Worm (Caenorhabditis elegans) whole organism, midembryonic: ENCODE data around the gene eas-1.

Experiments
- T22C8.4 ChIP-seq: fragments of 200-800 bp; sonication (Bioruptor generic); IDR thresholded peaks from 2 replicates; pipeline ENCODE4 v1.3.6; 2022; ENCODE audit warnings: missing genetic modification characterization, missing compliant biosample characterization
- cog-1 ChIP-seq: sonication (generic microtip); optimal IDR thresholded peaks from 2 replicates; lab custom pipeline; 2016; ENCODE audit warnings: missing genetic modification characterization, missing compliant biosample characterization
- flt-1 ChIP-seq: fragments of 200-800 bp; sonication (Bioruptor generic); IDR thresholded peaks from 2 replicates; pipeline ENCODE4 v1.3.6; 2022; ENCODE audit warnings: missing genetic modification characterization, missing compliant biosample characterization
- klf-2 ChIP-seq: fragments of 200-800 bp; sonication (Bioruptor generic); conservative IDR thresholded peaks from 2 replicates; pipeline ENCODE4 v1.3.6; 2022; ENCODE audit warnings: missing genetic modification reagents, missing genetic modification characterization, missing compliant biosample characterization
- med-1 ChIP-seq: sonication (generic microtip); optimal IDR thresholded peaks from 2 replicates; lab custom pipeline; 2017; ENCODE audit warnings: missing genetic modification characterization, mild to moderate bottlenecking, missing compliant biosample characterization, antibody characterized with exemption, missing genetic modification reagents; ENCODE audit not compliant: insufficient read depth
- ref-1 ChIP-seq: fragments of 200-800 bp; sonication (Bioruptor generic); conservative IDR thresholded peaks from 2 replicates; pipeline ENCODE4 v1.3.6; 2022; ENCODE audit warnings: missing genetic modification reagents, missing genetic modification characterization, missing compliant biosample characterization
- tab-1 ChIP-seq: fragments of 200-800 bp; sonication (Bioruptor generic); IDR thresholded peaks from 2 replicates; pipeline ENCODE4 v1.3.6; 2022; ENCODE audit warnings: missing genetic modification characterization, missing compliant biosample characterization
- ztf-23 ChIP-seq: fragments of 200-800 bp; sonication (Bioruptor generic); IDR thresholded peaks from 2 replicates; pipeline ENCODE4 v1.3.6; 2022; ENCODE audit warnings: missing genetic modification reagents, missing genetic modification characterization, missing compliant biosample characterization
- ztf-29 ChIP-seq: fragments of 200-800 bp; sonication (Bioruptor generic); IDR thresholded peaks from 2 replicates; pipeline ENCODE4 v1.3.6; 2022; ENCODE audit warnings: missing genetic modification reagents, missing genetic modification characterization, missing compliant biosample characterization

Gene eas-1

DNA sequence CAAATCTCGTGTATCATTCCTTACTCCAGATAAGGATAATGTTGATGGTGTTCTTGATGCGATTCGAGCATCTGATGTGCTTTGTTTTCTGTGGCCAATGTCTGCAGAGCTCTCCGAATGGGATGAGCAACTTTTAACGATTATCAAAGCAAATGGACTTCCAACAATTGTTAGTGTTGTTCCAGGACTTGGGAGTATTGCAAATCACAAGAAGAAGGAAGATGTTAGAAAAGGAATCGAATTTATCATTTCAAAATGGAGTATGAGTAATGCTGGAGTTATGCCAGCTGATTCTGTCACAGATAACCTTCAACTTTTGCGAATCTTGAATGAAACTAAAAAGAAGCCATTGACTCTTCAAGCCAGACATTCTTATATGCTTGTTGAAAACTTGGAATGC, 29.4 kb upstream of the eas-1 start:
- TF ChIP-seq tab-1, result no peak
- no peak for TF ChIP-seq klf-2 (GFP tag; lab: Robert Waterston, UW)
- TF ChIP-seq med-1 (GFP tag; lab: Kevin White, UChicago), result no peak
- no peak for TF ChIP-seq ztf-23 (GFP tag; lab: Robert Waterston, UW)
- no peak for TF ChIP-seq ztf-29 (GFP tag; lab: Robert Waterston, UW)
- TF ChIP-seq cog-1 (tag; lab: Kevin White, UChicago), result no peak

DNA sequence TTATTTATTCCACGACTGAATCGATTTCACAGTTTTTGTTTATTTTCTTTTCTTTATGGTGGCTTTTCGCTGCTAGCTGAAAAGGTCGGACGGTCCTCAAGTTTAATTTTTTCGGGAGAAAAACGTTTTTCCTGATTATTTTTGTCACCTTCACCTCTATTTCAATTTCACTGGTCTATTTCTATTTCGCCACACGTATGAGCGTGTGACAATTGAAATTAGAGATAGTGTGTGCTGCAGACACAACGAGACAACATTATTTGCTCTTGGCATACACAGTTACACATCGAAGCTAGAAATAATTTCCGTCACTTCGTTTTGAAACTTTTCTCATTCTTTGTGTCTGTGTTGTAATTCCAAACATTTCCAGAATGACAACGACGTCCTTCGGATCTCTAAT, 24.5 kb upstream of the eas-1 start, which contains the start of gene F41C3.8:
Gene F41C3.8, plus strand, starts transcription at position 371 of the 400 bp plus-strand sequence.
- no peak for TF ChIP-seq med-1 (GFP tag; lab: Kevin White, UChicago)
- TF ChIP-seq ref-1 (GFP tag; lab: Robert Waterston, UW), result no peak
- TF ChIP-seq T22C8.4, result no peak
- TF ChIP-seq tab-1, result no peak
- no peak for TF ChIP-seq flt-1 (GFP tag; lab: Robert Waterston, UW)
- TF ChIP-seq cog-1 (tag; lab: Kevin White, UChicago), result no peak
- no peak for TF ChIP-seq ztf-29 (GFP tag; lab: Robert Waterston, UW)
- no peak for TF ChIP-seq ztf-23 (GFP tag; lab: Robert Waterston, UW)
- TF ChIP-seq klf-2 (GFP tag; lab: Robert Waterston, UW), result no peak

DNA sequence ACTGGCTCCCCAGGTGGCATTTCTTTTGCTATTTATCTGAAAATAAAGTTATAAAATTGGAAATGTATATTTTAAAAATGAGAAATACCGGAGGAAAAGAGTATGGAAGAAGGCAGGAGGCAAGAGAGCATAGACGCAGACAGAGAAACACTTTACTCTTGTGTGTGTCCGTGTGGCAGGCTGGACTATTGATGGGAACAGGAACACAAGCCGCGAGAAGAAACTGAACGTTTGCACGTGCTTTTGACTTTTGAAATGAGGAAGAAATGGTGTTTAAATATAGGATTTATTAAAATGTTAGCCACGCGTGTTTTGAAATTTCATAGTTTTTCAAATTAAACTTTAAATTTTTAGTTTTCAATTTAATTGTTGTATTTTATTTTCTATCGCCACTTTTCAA, 14.1 kb upstream of the eas-1 start, which contains the start of gene F10G7.10:
Gene F10G7.10, minus strand, starts transcription at position 145 of the 400 bp plus-strand sequence.
- no peak for TF ChIP-seq klf-2 (GFP tag; lab: Robert Waterston, UW)
- no peak for TF ChIP-seq tab-1
- no peak for TF ChIP-seq cog-1 (tag; lab: Kevin White, UChicago)
- TF ChIP-seq ref-1 (GFP tag; lab: Robert Waterston, UW), result no peak

DNA sequence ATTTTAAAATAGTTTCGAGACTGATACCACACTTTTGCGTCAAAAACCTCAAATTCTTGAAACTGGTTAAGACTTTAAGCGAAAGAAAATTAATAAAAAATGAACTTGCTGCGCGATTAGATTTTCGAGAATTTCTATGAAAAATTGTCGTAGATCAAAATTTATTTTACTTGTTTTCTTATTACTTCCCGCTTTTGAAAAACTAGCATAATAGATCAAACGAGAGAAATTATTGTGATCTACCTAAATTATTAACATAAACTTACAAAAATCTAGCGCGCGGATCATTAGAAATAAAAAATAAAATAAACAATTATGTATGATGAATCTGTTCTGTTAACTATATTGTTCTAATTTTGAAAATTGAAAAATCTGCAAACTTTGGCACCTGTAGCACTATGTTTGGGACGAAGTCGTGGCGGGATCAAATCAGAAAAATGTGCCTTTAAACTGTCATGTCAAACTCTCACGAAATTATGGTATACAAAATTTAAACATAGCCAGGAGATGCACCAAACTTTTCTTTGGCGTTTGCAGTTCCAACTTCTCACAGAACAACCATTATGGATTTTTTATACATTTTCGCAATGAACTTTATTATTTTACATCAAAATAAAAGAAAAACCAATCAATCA, 13.3 kb upstream of the eas-1 start:
- TF ChIP-seq med-1 (GFP tag; lab: Kevin White, UChicago) (no peak), tab-1 (no peak), ztf-29 (GFP tag; lab: Robert Waterston, UW) (no peak)

DNA sequence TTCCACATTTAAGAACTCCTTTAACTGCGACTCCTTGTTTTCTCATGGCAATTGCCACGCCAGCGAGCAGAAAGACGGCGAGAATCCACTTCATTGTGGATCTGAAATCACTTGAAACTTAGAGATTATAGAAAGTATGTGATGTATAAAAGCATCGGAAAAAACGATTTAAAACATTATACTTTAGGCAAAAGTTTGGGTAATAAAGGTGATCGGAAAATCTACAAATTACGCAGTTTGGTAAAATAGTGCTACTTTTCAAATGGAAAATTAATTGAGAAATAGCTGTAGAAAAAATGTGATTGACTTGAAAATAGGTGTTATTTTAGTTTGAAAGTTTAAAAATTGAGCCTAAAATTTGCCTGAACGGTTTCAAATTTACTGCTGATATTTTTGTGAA, 12.4 kb upstream of the eas-1 start, which contains the start of gene ttr-41:
Gene ttr-41, minus strand, starts transcription at position 101 of the 400 bp plus-strand sequence.
- TF ChIP-seq tab-1 (no peak), cog-1 (tag; lab: Kevin White, UChicago) (no peak), ztf-29 (GFP tag; lab: Robert Waterston, UW) (no peak), klf-2 (GFP tag; lab: Robert Waterston, UW) (no peak), med-1 (GFP tag; lab: Kevin White, UChicago) (no peak), ztf-23 (GFP tag; lab: Robert Waterston, UW) (no peak), ref-1 (GFP tag; lab: Robert Waterston, UW) (no peak), flt-1 (GFP tag; lab: Robert Waterston, UW) (no peak), T22C8.4 (no peak)

DNA sequence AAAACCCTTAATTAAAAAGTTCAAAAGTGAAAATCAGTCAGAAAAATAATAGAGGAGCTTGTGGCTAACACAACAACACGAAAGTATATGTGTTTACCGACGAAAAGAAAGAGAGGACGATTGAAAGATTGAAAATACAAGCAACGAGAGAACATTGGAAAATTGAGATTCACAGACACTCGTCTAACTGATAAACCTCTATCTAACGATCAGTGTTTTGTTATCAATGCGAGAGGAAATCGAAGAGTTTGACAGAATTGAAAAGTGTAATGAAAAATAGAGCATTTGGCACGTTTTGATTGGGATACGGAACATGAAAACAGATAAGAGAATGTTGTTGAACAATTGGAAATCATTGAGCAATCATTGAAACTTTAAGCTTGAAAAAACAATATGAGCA, 11.5 kb upstream of the eas-1 start:
- TF ChIP-seq ztf-23 (GFP tag; lab: Robert Waterston, UW) (no peak), ztf-29 (GFP tag; lab: Robert Waterston, UW) (no peak), cog-1 (tag; lab: Kevin White, UChicago) (no peak), tab-1 (no peak), ref-1 (GFP tag; lab: Robert Waterston, UW) (no peak), T22C8.4 (no peak), klf-2 (GFP tag; lab: Robert Waterston, UW) (no peak), flt-1 (GFP tag; lab: Robert Waterston, UW) (no peak), med-1 (GFP tag; lab: Kevin White, UChicago) (no peak)

ce11 chrII:4729733-4730132, 10.5 kb upstream of the eas-1 start, which contains the start of gene F41C3.7:
TSS of gene F41C3.7 (plus strand) at chrII:4730033.
- TF ChIP-seq ztf-29 (GFP tag; lab: Robert Waterston, UW) (no peak), med-1 (GFP tag; lab: Kevin White, UChicago) (no peak), ref-1 (GFP tag; lab: Robert Waterston, UW) (no peak), klf-2 (GFP tag; lab: Robert Waterston, UW) (no peak), cog-1 (tag; lab: Kevin White, UChicago) (no peak), flt-1 (GFP tag; lab: Robert Waterston, UW) (no peak), ztf-23 (GFP tag; lab: Robert Waterston, UW) (no peak)

ce11 chrII:4733848-4734247, 6.4 kb upstream of the eas-1 start, which contains the start of gene F41C3.11:
TSS of gene F41C3.11 (minus strand) at chrII:4733948.
- TF ChIP-seq med-1 (GFP tag; lab: Kevin White, UChicago) (no peak), ztf-29 (GFP tag; lab: Robert Waterston, UW) (no peak), cog-1 (tag; lab: Kevin White, UChicago) (no peak), ztf-23 (GFP tag; lab: Robert Waterston, UW) (no peak), ref-1 (GFP tag; lab: Robert Waterston, UW) (no peak), flt-1 (GFP tag; lab: Robert Waterston, UW) (no peak), tab-1 (no peak), T22C8.4 (no peak), klf-2 (GFP tag; lab: Robert Waterston, UW) (no peak)

DNA sequence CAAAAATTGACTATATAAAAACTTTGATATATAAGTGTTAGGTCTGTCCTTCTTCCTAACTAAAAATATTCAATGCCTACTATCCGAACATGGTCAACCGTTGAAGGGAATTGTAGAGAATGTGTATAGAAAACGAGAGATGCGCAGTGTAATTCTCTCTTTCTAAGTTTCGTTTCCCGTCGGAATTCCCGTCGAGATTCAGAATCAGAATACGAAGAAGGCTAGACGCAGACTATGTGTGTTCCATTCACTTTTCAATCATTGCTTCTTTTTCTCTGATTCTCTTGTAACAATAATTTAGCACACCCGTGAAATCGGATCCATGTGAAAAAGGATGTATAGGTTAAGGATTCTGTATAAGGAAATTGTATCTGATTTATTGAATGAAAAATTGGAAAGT, 5.7 kb upstream of the eas-1 start:
- no peak for TF ChIP-seq ref-1 (GFP tag; lab: Robert Waterston, UW)
- no peak for TF ChIP-seq klf-2 (GFP tag; lab: Robert Waterston, UW)
- TF ChIP-seq T22C8.4, result no peak
- TF ChIP-seq ztf-29 (GFP tag; lab: Robert Waterston, UW), result no peak
- no peak for TF ChIP-seq cog-1 (tag; lab: Kevin White, UChicago)
- no peak for TF ChIP-seq ztf-23 (GFP tag; lab: Robert Waterston, UW)
- TF ChIP-seq tab-1, result no peak
- no peak for TF ChIP-seq flt-1 (GFP tag; lab: Robert Waterston, UW)
- TF ChIP-seq med-1 (GFP tag; lab: Kevin White, UChicago), result no peak
